Worm (Caenorhabditis elegans): ENCODE results near the gene T01C8.3.

Gene T01C8.3

ce11 chrX:16796826-16797225, 13.8 kb upstream of the T01C8.3 start (continued):
- TF ChIP-seq alr-1 (tag; optimal IDR thresholded peaks at IDR 0.05; ENCODE audit: borderline replicate concordance) (no peak), ceh-90 (tag; optimal IDR thresholded peaks at IDR 0.05) (no peak), mep-1 (tag; optimal IDR thresholded peaks at IDR 0.05) (peak; percentile 92), C16A3.4 (tag; optimal IDR thresholded peaks at IDR 0.05) (peak; percentile 84), fkh-10 (GFP tag; optimal IDR thresholded peaks at IDR 0.05) (peak; percentile 98), mef-2 (tag; optimal IDR thresholded peaks at IDR 0.05) (peak; percentile 88), efl-1 (optimal IDR thresholded peaks at IDR 0.05) (peak; percentile 66 to 80), efl-1 (GFP tag; optimal IDR thresholded peaks at IDR 0.05 in 1 of 2) (peak; percentile 33 to 87), nhr-47 (tag; optimal IDR thresholded peaks at IDR 0.05) (peak; percentile 91), nhr-28 (tag; optimal IDR thresholded peaks at IDR 0.05) (no peak), fkh-4 (tag; optimal IDR thresholded peaks at IDR 0.05; ENCODE audit: borderline replicate concordance) (no peak), ces-1 (GFP tag; optimal IDR thresholded peaks at IDR 0.05) (no peak), hlh-17 (GFP tag; optimal IDR thresholded peaks at IDR 0.05; ENCODE audit: borderline replicate concordance) (no peak), ztf-4 (tag; optimal IDR thresholded peaks at IDR 0.05) (peak; percentile 93), egl-13 (tag; optimal IDR thresholded peaks at IDR 0.05) (peak; percentile 90), efl-3 (GFP tag; optimal IDR thresholded peaks at IDR 0.05) (no peak), pag-3 (tag; optimal IDR thresholded peaks at IDR 0.05; ENCODE audit: borderline replicate concordance, insufficient read depth) (no peak), tbx-2 (tag; optimal IDR thresholded peaks at IDR 0.05) (peak; percentile 95), lin-39 (tag; optimal IDR thresholded peaks at IDR 0.05) (peak; percentile 50), irx-1 (tag; optimal IDR thresholded peaks at IDR 0.05) (peak; percentile 74), vab-15 (tag; optimal IDR thresholded peaks at IDR 0.05) (peak; percentile 80), jun-1 (tag; optimal IDR thresholded peaks at IDR 0.05) (peak; percentile 81), nhr-20 (tag; optimal IDR thresholded peaks at IDR 0.05) (peak; percentile 98), hpl-2 (GFP tag; optimal IDR thresholded peaks at IDR 0.05) (peak; percentile 80), hlh-4 (tag; optimal IDR thresholded peaks at IDR 0.05) (no peak), ztf-11 (tag; optimal IDR thresholded peaks at IDR 0.05) (peak in 1 of 2 experiments; percentile 54), nhr-85 (tag) (peak; percentile 96), ceh-8 (GFP tag; optimal IDR thresholded peaks at IDR 0.05) (peak; percentile 78), sup-37 (GFP tag; optimal IDR thresholded peaks at IDR 0.05) (peak; percentile 25), ceh-82 (tag; optimal IDR thresholded peaks at IDR 0.05) (peak; percentile 72 to 86 (median 81)), lir-3 (tag; optimal IDR thresholded peaks at IDR 0.05; ENCODE audit: poor library complexity) (peak; percentile 69)

- no peak for TF ChIP-seq nhr-237 (tag; optimal IDR thresholded peaks at IDR 0.05)
- TF ChIP-seq C04F5.9 (tag; optimal IDR thresholded peaks at IDR 0.05) = no peak
- TF ChIP-seq tbx-2 (tag; optimal IDR thresholded peaks at IDR 0.05) = no peak
- no peak for TF ChIP-seq lin-39 (tag; optimal IDR thresholded peaks at IDR 0.05)
- no peak for TF ChIP-seq aly-2 (tag; optimal IDR thresholded peaks at IDR 0.05)
- TF ChIP-seq pax-3 (tag; optimal IDR thresholded peaks at IDR 0.05) = no peak
- no peak for TF ChIP-seq C16A3.4 (tag; optimal IDR thresholded peaks at IDR 0.05)
- peak; percentile 76 for TF ChIP-seq nhr-85 (tag)
- TF ChIP-seq lin-14 (GFP tag; optimal IDR thresholded peaks at IDR 0.05) = peak; percentile 33
Measured at ce11 chrX:16795978-16796377, 13.0 kb upstream of the T01C8.3 start, which contains the start of gene aak-2. Gene aak-2 (plus strand): TSS chrX:16796087.

ce11 chrX:16793470-16793869, 10.5 kb upstream of the T01C8.3 start:
- TF ChIP-seq unc-130 (tag; optimal IDR thresholded peaks at IDR 0.05) (peak; percentile 34), ceh-88 (GFP tag; IDR thresholded peaks at IDR 0.05) (no peak), nhr-71 (tag; optimal IDR thresholded peaks at IDR 0.05) (peak; percentile 49), pqm-1 (tag; optimal IDR thresholded peaks at IDR 0.05) (no peak), snpc-4 (tag; optimal IDR thresholded peaks at IDR 0.05) (no peak), nhr-84 (tag; optimal IDR thresholded peaks at IDR 0.05) (no peak), lsy-2 (tag; optimal IDR thresholded peaks at IDR 0.05) (peak in 1 of 2 experiments; percentile 10), irx-1 (tag; optimal IDR thresholded peaks at IDR 0.05) (no peak), nhr-20 (tag; optimal IDR thresholded peaks at IDR 0.05) (peak; percentile 2), tlp-1 (tag; optimal IDR thresholded peaks at IDR 0.05) (no peak), snu-23 (GFP tag; optimal IDR thresholded peaks at IDR 0.05) (peak; percentile 23), fkh-4 (tag; optimal IDR thresholded peaks at IDR 0.05; ENCODE audit: borderline replicate concordance) (no peak), rnt-1 (tag; optimal IDR thresholded peaks at IDR 0.05) (peak; percentile 33), lin-14 (GFP tag; optimal IDR thresholded peaks at IDR 0.05) (peak; percentile 78), fkh-8 (tag; optimal IDR thresholded peaks at IDR 0.05) (peak; percentile 35), tbx-2 (tag; optimal IDR thresholded peaks at IDR 0.05) (peak; percentile 20), swsn-7 (tag; optimal IDR thresholded peaks at IDR 0.05) (peak; percentile 18), grh-1 (GFP tag; IDR thresholded peaks at IDR 0.05) (no peak), mdl-1 (tag; optimal IDR thresholded peaks at IDR 0.05) (peak in 1 of 2 experiments; percentile 72)
